Fruit fly (Drosophila melanogaster) whole organism, embryonic: Measurements from ENCODE around the gene SelT.

ENCODE experiments used
- Asciz ChIP-seq: fragments of 200-800 bp; sonication (Bioruptor generic); optimal IDR thresholded peaks from 2 replicates; lab custom pipeline; 2017; ENCODE audit warnings: missing biosample characterization, mild to moderate bottlenecking, missing genetic modification characterization, missing genetic modification reagents
- Atf3 ChIP-seq: fragments of 200-800 bp; sonication (Bioruptor generic); optimal IDR thresholded peaks from 3 replicates; lab custom pipeline; 2016; ENCODE audit warnings: missing biosample characterization, missing genetic modification characterization
- Awh ChIP-seq: fragments of 200-800 bp; sonication (Bioruptor generic); IDR thresholded peaks from 2 replicates; pipeline ENCODE4, ENCODE4 v1.3.6; 2022; ENCODE audit warnings: missing biosample characterization, missing genetic modification characterization
- CG12155 ChIP-seq: fragments of 200-800 bp; sonication (Bioruptor generic); optimal IDR thresholded peaks from 3 replicates; lab custom pipeline; 2016; ENCODE audit warnings: missing biosample characterization, missing genetic modification characterization
- CG14441 ChIP-seq: fragments of 200-800 bp; sonication (Bioruptor generic); IDR thresholded peaks from 2 replicates; pipeline ENCODE4 v1.3.6; 2022; ENCODE audit warnings: missing biosample characterization, missing genetic modification characterization
- CG14965 ChIP-seq: fragments of 200-800 bp; sonication (Bioruptor generic); optimal IDR thresholded peaks from 2 replicates; lab custom pipeline; 2016; ENCODE audit warnings: missing biosample characterization, missing genetic modification characterization, borderline replicate concordance
- CG15269 ChIP-seq: fragments of 200-800 bp; sonication (Bioruptor generic); optimal IDR thresholded peaks from 2 replicates; lab custom pipeline; 2018; ENCODE audit warnings: missing biosample characterization, mild to moderate bottlenecking, missing genetic modification characterization, moderate library complexity
- CG17361 ChIP-seq: fragments of 200-800 bp; sonication (Bioruptor generic); IDR thresholded peaks from 3 replicates; pipeline ENCODE4 v1.3.6; 2022; ENCODE audit warnings: missing biosample characterization, missing genetic modification characterization
- CG17802 ChIP-seq: fragments of 200-800 bp; sonication (Bioruptor generic); optimal IDR thresholded peaks from 2 replicates; lab custom pipeline; 2018; ENCODE audit warnings: missing biosample characterization, mild to moderate bottlenecking, missing genetic modification characterization, moderate library complexity
- CG1832 ChIP-seq: fragments of 200-800 bp; sonication (Bioruptor generic); optimal IDR thresholded peaks from 2 replicates; lab custom pipeline; 2017; ENCODE audit warnings: missing biosample characterization, mild to moderate bottlenecking, missing genetic modification characterization, inconsistent platforms
- CG31441 ChIP-seq: fragments of 200-800 bp; sonication (Bioruptor generic); IDR thresholded peaks from 2 replicates; pipeline ENCODE4 v1.3.6; 2022; ENCODE audit warnings: missing biosample characterization, missing genetic modification characterization
- CG34224 ChIP-seq: fragments of 200-800 bp; sonication (Bioruptor generic); IDR thresholded peaks from 3 replicates; pipeline ENCODE4 v1.3.6; 2022; ENCODE audit warnings: missing biosample characterization, missing genetic modification characterization; ENCODE audit not compliant: partially characterized antibody
- CG42726 ChIP-seq: fragments of 200-800 bp; sonication (Bioruptor generic); IDR thresholded peaks from 2 replicates; pipeline ENCODE4 v1.3.6; 2022; ENCODE audit warnings: missing biosample characterization, missing genetic modification characterization; ENCODE audit not compliant: partially characterized antibody
- CG4360 ChIP-seq: fragments of 200-800 bp; sonication (Bioruptor generic); IDR thresholded peaks from 2 replicates; pipeline ENCODE4 v1.3.6; 2022; ENCODE audit warnings: missing biosample characterization, missing genetic modification characterization
- CG5245 ChIP-seq: fragments of 200-800 bp; sonication (Bioruptor generic); optimal IDR thresholded peaks from 3 replicates; lab custom pipeline; 2016; ENCODE audit warnings: missing biosample characterization, missing genetic modification characterization
- CG6272 ChIP-seq: fragments of 200-800 bp; sonication (Bioruptor generic); IDR thresholded peaks from 2 replicates; pipeline ENCODE4 v1.3.6; 2022; ENCODE audit warnings: missing biosample characterization, missing genetic modification characterization
- CG6683 ChIP-seq: fragments of 200-800 bp; sonication (Bioruptor generic); optimal IDR thresholded peaks from 2 replicates; lab custom pipeline; 2017; ENCODE audit warnings: missing biosample characterization, mild to moderate bottlenecking, missing genetic modification characterization, missing genetic modification reagents
- CG7839 ChIP-seq: fragments of 200-800 bp; sonication (Bioruptor generic); optimal IDR thresholded peaks from 3 replicates; lab custom pipeline; 2018; ENCODE audit warnings: missing biosample characterization, mild to moderate bottlenecking, missing genetic modification characterization, moderate library complexity
- CG7963 ChIP-seq: fragments of 200-800 bp; sonication (Bioruptor generic); IDR thresholded peaks from 3 replicates; pipeline ENCODE4 v1.3.6; 2022; ENCODE audit warnings: missing biosample characterization, missing genetic modification characterization; ENCODE audit not compliant: partially characterized antibody
- CG9609 ChIP-seq: fragments of 200-800 bp; sonication (Bioruptor generic); optimal IDR thresholded peaks from 3 replicates; lab custom pipeline; 2016; ENCODE audit warnings: missing biosample characterization, missing genetic modification characterization
- CG9817 ChIP-seq: fragments of 200-800 bp; sonication (Bioruptor generic); optimal IDR thresholded peaks from 2 replicates; lab custom pipeline; 2018; ENCODE audit warnings: missing biosample characterization, mild to moderate bottlenecking, missing genetic modification characterization, moderate library complexity
- Dbx ChIP-seq: fragments of 200-800 bp; sonication (Bioruptor generic); IDR thresholded peaks from 3 replicates; pipeline ENCODE4 v1.3.6; 2022; ENCODE audit warnings: missing biosample characterization, missing genetic modification characterization
- ERR ChIP-seq: fragments of 200-800 bp; sonication (Bioruptor generic); optimal IDR thresholded peaks from 2 replicates; lab custom pipeline; 2016; ENCODE audit warnings: missing biosample characterization, missing genetic modification characterization
- Fer3 ChIP-seq: fragments of 200-800 bp; sonication (Bioruptor generic); optimal IDR thresholded peaks from 2 replicates; lab custom pipeline; 2018; ENCODE audit warnings: missing biosample characterization, mild to moderate bottlenecking, missing genetic modification characterization, moderate library complexity
- Lim3 ChIP-seq: fragments of 200-800 bp; sonication (Bioruptor generic); IDR thresholded peaks from 2 replicates; pipeline ENCODE4 v1.3.6; 2022; ENCODE audit warnings: missing biosample characterization, missing genetic modification characterization
- MTF-1 ChIP-seq: fragments of 200-800 bp; sonication (Bioruptor generic); optimal IDR thresholded peaks from 2 replicates; lab custom pipeline; 2018; ENCODE audit warnings: missing biosample characterization, mild to moderate bottlenecking, missing genetic modification characterization, borderline replicate concordance
- Pdp1 ChIP-seq, 2 experiments: fragments of 200-800 bp; sonication (Bioruptor generic); optimal IDR thresholded peaks; 3 replicates each; lab custom pipeline; 2016; ENCODE audit warnings: missing biosample characterization in 2 of 2, missing genetic modification characterization in 2 of 2, mild to moderate bottlenecking in 1 of 2, moderate library complexity in 1 of 2
- Xbp1 ChIP-seq: fragments of 200-800 bp; sonication (Bioruptor generic); optimal IDR thresholded peaks from 3 replicates; lab custom pipeline; 2016; ENCODE audit warnings: missing biosample characterization, mild to moderate bottlenecking, missing genetic modification characterization
- aop ChIP-seq: fragments of 200-800 bp; sonication (Bioruptor generic); IDR thresholded peaks from 2 replicates; pipeline ENCODE4 v1.3.6; 2022; ENCODE audit warnings: missing biosample characterization, missing genetic modification characterization
- crc ChIP-seq: fragments of 200-800 bp; sonication (Bioruptor generic); optimal IDR thresholded peaks from 2 replicates; lab custom pipeline; 2016; ENCODE audit warnings: missing biosample characterization, missing genetic modification characterization
- da ChIP-seq: fragments of 200-800 bp; sonication (Bioruptor generic); optimal IDR thresholded peaks from 2 replicates; lab custom pipeline; 2016; ENCODE audit warnings: missing biosample characterization, missing genetic modification characterization
- dan ChIP-seq: fragments of 200-800 bp; sonication (Bioruptor generic); IDR thresholded peaks from 2 replicates; pipeline ENCODE4 v1.3.6; 2022; ENCODE audit warnings: missing biosample characterization, missing genetic modification characterization
- ems ChIP-seq: fragments of 200-800 bp; sonication (Bioruptor generic); optimal IDR thresholded peaks from 3 replicates; lab custom pipeline; 2016; ENCODE audit warnings: missing biosample characterization, missing genetic modification characterization
- fd102C ChIP-seq: fragments of 200-800 bp; sonication (Bioruptor generic); optimal IDR thresholded peaks from 2 replicates; lab custom pipeline; 2018; ENCODE audit warnings: missing biosample characterization, mild to moderate bottlenecking, missing genetic modification characterization, moderate library complexity
- fd96Cb ChIP-seq: fragments of 200-800 bp; sonication (Bioruptor generic); optimal IDR thresholded peaks from 2 replicates; lab custom pipeline; 2018; ENCODE audit warnings: missing biosample characterization, mild to moderate bottlenecking, missing genetic modification characterization, moderate library complexity
- gfzf ChIP-seq: fragments of 200-800 bp; sonication (Bioruptor generic); optimal IDR thresholded peaks from 2 replicates; lab custom pipeline; 2016; ENCODE audit warnings: missing biosample characterization, mild to moderate bottlenecking, missing genetic modification characterization, moderate library complexity
- hbn ChIP-seq: fragments of 200-800 bp; sonication (Bioruptor generic); IDR thresholded peaks from 2 replicates; pipeline ENCODE4 v1.3.6; 2022; ENCODE audit warnings: missing biosample characterization, missing genetic modification characterization; ENCODE audit not compliant: partially characterized antibody
- mld ChIP-seq: fragments of 200-800 bp; sonication (Bioruptor generic); IDR thresholded peaks from 3 replicates; pipeline ENCODE4 v1.3.6; 2022; ENCODE audit warnings: missing biosample characterization, missing genetic modification characterization; ENCODE audit not compliant: partially characterized antibody
- nerfin-1 ChIP-seq: fragments of 200-800 bp; sonication (Bioruptor generic); optimal IDR thresholded peaks from 3 replicates; lab custom pipeline; 2019; ENCODE audit warnings: missing biosample characterization, mild to moderate bottlenecking, missing genetic modification characterization, moderate library complexity
- otp ChIP-seq: fragments of 200-800 bp; sonication (Bioruptor generic); IDR thresholded peaks from 3 replicates; pipeline ENCODE4, ENCODE4 v1.3.6; 2022; ENCODE audit warnings: missing biosample characterization, missing genetic modification characterization
- p53 ChIP-seq: fragments of 200-800 bp; sonication (Bioruptor generic); optimal IDR thresholded peaks from 2 replicates; lab custom pipeline; 2016; ENCODE audit warnings: missing biosample characterization, missing genetic modification characterization
- pros ChIP-seq: fragments of 200-800 bp; sonication (Bioruptor generic); optimal IDR thresholded peaks from 3 replicates; lab custom pipeline; 2019; ENCODE audit warnings: missing biosample characterization, mild to moderate bottlenecking, missing genetic modification characterization, moderate library complexity
- salm ChIP-seq: fragments of 200-800 bp; sonication (Bioruptor generic); optimal IDR thresholded peaks from 2 replicates; lab custom pipeline; 2018; ENCODE audit warnings: missing biosample characterization, mild to moderate bottlenecking, missing genetic modification characterization
- sc ChIP-seq, 3 experiments: fragments of >200 bp in 2 of 3; fragments of 200-800 bp in 1 of 3; sonication (Bioruptor generic) in 1 of 3; optimal IDR thresholded peaks; 2 replicates in 2 of 3; 3 replicates in 1 of 3; lab custom pipeline; 2017; ENCODE audit warnings: mild to moderate bottlenecking in 1 of 3, missing biosample characterization in 1 of 3, missing genetic modification characterization in 1 of 3, missing genetic modification reagents in 1 of 3
- sima ChIP-seq: fragments of 200-800 bp; sonication (Bioruptor generic); optimal IDR thresholded peaks from 2 replicates; lab custom pipeline; 2016; ENCODE audit warnings: missing biosample characterization, missing genetic modification characterization
- sqz ChIP-seq: fragments of 200-800 bp; sonication (Bioruptor generic); optimal IDR thresholded peaks from 3 replicates; lab custom pipeline; 2018; ENCODE audit warnings: missing biosample characterization, mild to moderate bottlenecking, missing genetic modification characterization
- ssp ChIP-seq: fragments of 200-800 bp; sonication (Bioruptor generic); IDR thresholded peaks from 2 replicates; pipeline ENCODE4 v1.3.6; 2022; ENCODE audit warnings: missing biosample characterization, missing genetic modification characterization
- vfl ChIP-seq: fragments of 200-800 bp; sonication (Bioruptor generic); optimal IDR thresholded peaks from 2 replicates; lab custom pipeline; 2016; ENCODE audit warnings: missing biosample characterization, missing genetic modification characterization

Gene SelT

DNA sequence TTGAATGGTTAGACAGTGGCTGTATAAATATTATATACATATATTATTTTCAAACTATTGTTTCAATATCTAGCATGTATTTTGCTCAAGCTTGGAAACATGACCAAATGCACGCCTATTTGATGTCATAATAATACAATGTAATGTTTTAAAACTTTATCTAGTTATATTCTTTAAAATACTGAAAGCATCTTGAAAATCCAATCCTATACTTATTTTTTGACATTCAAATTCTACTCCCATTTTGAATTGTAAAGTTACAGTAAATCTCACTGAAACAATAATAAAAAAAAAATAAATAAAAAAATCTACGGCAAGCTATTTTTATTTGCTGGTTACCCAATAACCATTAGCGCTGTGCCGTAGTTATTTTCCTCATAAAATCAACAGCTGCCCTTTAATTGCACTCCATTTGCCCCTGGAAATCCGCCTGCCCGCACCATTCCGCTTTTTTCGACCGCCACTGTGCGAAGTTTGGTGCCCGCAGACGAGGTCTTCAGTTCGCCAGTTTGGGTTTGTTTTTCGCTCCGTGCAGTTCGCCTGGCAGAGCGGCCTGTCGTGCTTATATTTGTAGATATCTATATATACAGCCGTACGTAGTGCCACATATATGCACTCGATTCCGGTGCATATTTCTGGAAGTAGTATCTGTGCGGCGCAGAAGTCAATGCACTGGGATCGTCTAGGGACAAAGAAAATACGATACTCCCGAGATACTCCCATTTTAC, 34.3 kb downstream of the SelT start (continued):
- TF ChIP-seq sc (optimal IDR thresholded peaks at IDR 0.05; lab: Kevin White, UChicago) (no peak), sc (GFP tag; optimal IDR thresholded peaks at IDR 0.05; lab: Kevin White, UChicago) (peak; percentile 52), CG6272 (GFP tag; lab: Robert Waterston, UW) (peak; percentile 69), Awh (GFP tag; lab: Robert Waterston, UW) (peak; percentile 65), sqz (GFP tag; lab: Kevin White, UChicago) (peak; percentile 82), CG15269 (peak; percentile 72), salm (tag; lab: Kevin White, UChicago) (no peak), ERR (GFP tag; lab: Kevin White, UChicago) (no peak), Xbp1 (GFP tag; lab: Kevin White, UChicago) (peak; percentile 47), CG17361 (GFP tag; lab: Robert Waterston, UW) (peak; percentile 86), dan (GFP tag; lab: Robert Waterston, UW) (no peak), crc (GFP tag; lab: Kevin White, UChicago) (no peak), Fer3 (tag; lab: Kevin White, UChicago) (peak; percentile 21), CG4360 (GFP tag; lab: Robert Waterston, UW) (no peak), CG14965 (GFP tag; lab: Kevin White, UChicago) (no peak), da (GFP tag; lab: Kevin White, UChicago) (no peak), CG9817 (tag; lab: Kevin White, UChicago) (no peak), sima (GFP tag; lab: Kevin White, UChicago) (no peak), MTF-1 (GFP tag; lab: Kevin White, UChicago) (peak; percentile 5), CG1832 (GFP tag; lab: Kevin White, UChicago) (no peak), CG14441 (GFP tag; lab: Robert Waterston, UW) (peak; percentile 67), Lim3 (GFP tag; lab: Robert Waterston, UW) (no peak), p53 (GFP tag; lab: Kevin White, UChicago) (no peak), Dbx (no peak), fd102C (no peak), CG7839 (peak; percentile 61), fd96Cb (tag; lab: Kevin White, UChicago) (peak; percentile 61), CG31441 (GFP tag; lab: Robert Waterston, UW) (peak; percentile 83), Pdp1 (GFP tag; optimal IDR thresholded peaks at IDR 0.05; lab: Kevin White, UChicago) (peak; percentile 20 to 33), CG42726 (GFP tag; lab: Robert Waterston, UW) (no peak), gfzf (GFP tag; lab: Kevin White, UChicago) (no peak), ssp (GFP tag; lab: Robert Waterston, UW) (no peak), Atf3 (GFP tag; lab: Kevin White, UChicago) (peak; percentile 5), CG17802 (tag; lab: Kevin White, UChicago) (no peak), CG34224 (GFP tag; lab: Robert Waterston, UW) (no peak), CG12155 (GFP tag; lab: Kevin White, UChicago) (peak; percentile 31), pros (no peak), otp (GFP tag; lab: Robert Waterston, UW) (no peak), aop (GFP tag; lab: Robert Waterston, UW) (no peak), CG5245 (GFP tag; lab: Kevin White, UChicago) (no peak), CG9609 (GFP tag; lab: Kevin White, UChicago) (peak; percentile 5), Asciz (peak; percentile 24), vfl (GFP tag; lab: Kevin White, UChicago) (no peak), CG7963 (no peak), CG6683 (GFP tag; lab: Kevin White, UChicago) (no peak), hbn (GFP tag; lab: Robert Waterston, UW) (no peak), ems (GFP tag; lab: Kevin White, UChicago) (peak; percentile 52), nerfin-1 (no peak), mld (no peak)
